Fruit fly (Drosophila melanogaster) whole organism, wandering third instar larva: Measurements from ENCODE around the gene ATPsynbetaL.
A peak's percentile ranks its signal among the peaks of the same experiment; 100 is the strongest.

Experiments
- Abd-B ChIP-seq: fragments of >200 bp; optimal IDR thresholded peaks from 2 replicates; lab custom pipeline; 2017; ENCODE audit warnings: missing biosample characterization, missing genetic modification characterization
- CG32264 ChIP-seq: fragments of 200-800 bp; sonication (Bioruptor generic); optimal IDR thresholded peaks from 2 replicates; lab custom pipeline; 2016; ENCODE audit warnings: missing biosample characterization, missing genetic modification characterization
- CG9705 ChIP-seq: fragments of 200-800 bp; sonication (Bioruptor generic); optimal IDR thresholded peaks from 2 replicates; lab custom pipeline; 2018; ENCODE audit warnings: missing biosample characterization, mild to moderate bottlenecking, missing genetic modification characterization
- CrebA ChIP-seq: fragments of 200-800 bp; sonication (Bioruptor generic); optimal IDR thresholded peaks from 2 replicates; lab custom pipeline; 2016; ENCODE audit warnings: missing biosample characterization, mild to moderate bottlenecking, missing genetic modification characterization, borderline replicate concordance
- Dfd ChIP-seq: fragments of >200 bp; optimal IDR thresholded peaks from 2 replicates; lab custom pipeline; 2017; ENCODE audit warnings: missing biosample characterization, missing genetic modification characterization
- Dif ChIP-seq: fragments of 200-275, 200-300 bp; sonication (Bioruptor generic); optimal IDR thresholded peaks from 2 replicates; lab custom pipeline; 2018; ENCODE audit warnings: missing biosample characterization, missing genetic modification characterization; ENCODE audit not compliant: partially characterized antibody
- GATAd ChIP-seq: sonication (Bioruptor generic); optimal IDR thresholded peaks from 2 replicates; lab custom pipeline; 2016; ENCODE audit warnings: missing biosample characterization, missing genetic modification characterization
- HLH106 ChIP-seq: fragments of 200-800 bp; optimal IDR thresholded peaks from 3 replicates; lab custom pipeline; 2019; ENCODE audit warnings: missing biosample characterization, mild to moderate bottlenecking, missing genetic modification characterization, moderate library complexity
- Hnf4 ChIP-seq: fragments of 200-800 bp; sonication (Bioruptor generic); optimal IDR thresholded peaks from 2 replicates; lab custom pipeline; 2016; ENCODE audit warnings: missing biosample characterization, mild to moderate bottlenecking, missing genetic modification characterization
- Hr78 ChIP-seq: fragments of >200 bp; optimal IDR thresholded peaks from 2 replicates; lab custom pipeline; 2017; ENCODE audit warnings: missing biosample characterization, missing genetic modification characterization
- Hr83 ChIP-seq: fragments of 200-300 bp; sonication (Bioruptor generic); optimal IDR thresholded peaks from 2 replicates; lab custom pipeline; 2016; ENCODE audit warnings: missing biosample characterization, mild to moderate bottlenecking, missing genetic modification characterization, moderate library complexity; ENCODE audit not compliant: poor library complexity, severe bottlenecking
- Jra ChIP-seq: sonication (Bioruptor generic); optimal IDR thresholded peaks from 2 replicates; lab custom pipeline; 2016; ENCODE audit warnings: missing biosample characterization, missing genetic modification characterization
- Mio ChIP-seq: sonication (Bioruptor generic); optimal IDR thresholded peaks from 2 replicates; lab custom pipeline; 2016; ENCODE audit warnings: missing biosample characterization, missing genetic modification characterization
- Myc ChIP-seq: fragments of >200 bp; optimal IDR thresholded peaks from 2 replicates; lab custom pipeline; 2017
- N ChIP-seq: fragments of >200 bp; optimal IDR thresholded peaks from 2 replicates; lab custom pipeline; 2018; ENCODE audit warnings: missing biosample characterization, missing external identifiers, missing genetic modification characterization
- Sp1 ChIP-seq: fragments of 200-800 bp; sonication (Bioruptor generic); optimal IDR thresholded peaks from 3 replicates; lab custom pipeline; 2019; ENCODE audit warnings: missing biosample characterization, mild to moderate bottlenecking, missing genetic modification characterization, moderate library complexity
- Vsx2 ChIP-seq: fragments of 200-300, 225-300 bp; sonication (Bioruptor generic); optimal IDR thresholded peaks from 2 replicates; lab custom pipeline; 2018; ENCODE audit warnings: missing biosample characterization, missing genetic modification characterization; ENCODE audit not compliant: partially characterized antibody
- br ChIP-seq: fragments of 200-800 bp; sonication (Bioruptor generic); optimal IDR thresholded peaks from 2 replicates; lab custom pipeline; 2016; ENCODE audit warnings: missing biosample characterization, missing genetic modification characterization
- dl ChIP-seq, 2 experiments: fragments of 175-275, 200-275 bp in 1 of 2; fragments of 200-275 bp in 1 of 2; sonication (Bioruptor generic); optimal IDR thresholded peaks; lab custom pipeline; 2018; ENCODE audit warnings: mild to moderate bottlenecking in 2 of 2, missing biosample characterization in 2 of 2, missing genetic modification characterization in 2 of 2, moderate library complexity in 2 of 2; ENCODE audit not compliant: partially characterized antibody in 2 of 2, insufficient read depth in 1 of 2
- dsf ChIP-seq: sonication (Bioruptor generic); optimal IDR thresholded peaks from 2 replicates; lab custom pipeline; 2016; ENCODE audit warnings: missing biosample characterization, missing genetic modification characterization, borderline replicate concordance
- ey ChIP-seq: fragments of 200-800 bp; sonication (Bioruptor generic); optimal IDR thresholded peaks from 2 replicates; lab custom pipeline; 2016; ENCODE audit warnings: missing biosample characterization, missing genetic modification characterization
- foxo ChIP-seq, 2 experiments: fragments of 200-800 bp; sonication (Bioruptor generic); optimal IDR thresholded peaks; 2 replicates in 1 of 2; 3 replicates in 1 of 2; lab custom pipeline; 2016 to 2017; ENCODE audit warnings: missing biosample characterization in 2 of 2, missing genetic modification characterization in 2 of 2
- fru ChIP-seq: fragments of 200-800 bp; sonication (Bioruptor generic); optimal IDR thresholded peaks from 3 replicates; lab custom pipeline; 2016; ENCODE audit warnings: missing biosample characterization, mild to moderate bottlenecking, missing genetic modification characterization
- h ChIP-seq: fragments of 200-800 bp; sonication (Bioruptor generic); optimal IDR thresholded peaks from 3 replicates; lab custom pipeline; 2016; ENCODE audit warnings: missing biosample characterization, mild to moderate bottlenecking, missing genetic modification characterization
- jim ChIP-seq: fragments of 175-275, 200-325 bp; sonication (Bioruptor generic); optimal IDR thresholded peaks from 2 replicates; lab custom pipeline; 2016; ENCODE audit warnings: missing biosample characterization, mild to moderate bottlenecking, missing genetic modification characterization
- lola ChIP-seq: fragments of >200 bp; optimal IDR thresholded peaks from 2 replicates; lab custom pipeline; 2017; ENCODE audit warnings: missing biosample characterization, missing genetic modification characterization
- pan ChIP-seq: fragments of >200 bp; optimal IDR thresholded peaks from 2 replicates; lab custom pipeline; 2017
- psq ChIP-seq: fragments of 200-800 bp; sonication (Bioruptor generic); optimal IDR thresholded peaks from 3 replicates; lab custom pipeline; 2017; ENCODE audit warnings: missing biosample characterization, mild to moderate bottlenecking, missing genetic modification characterization, moderate library complexity
- rgr ChIP-seq: fragments of 200-800 bp; sonication (Bioruptor generic); optimal IDR thresholded peaks from 3 replicates; lab custom pipeline; 2016; ENCODE audit warnings: missing biosample characterization, mild to moderate bottlenecking, missing genetic modification characterization
- sage ChIP-seq: fragments of 200-800 bp; sonication (Bioruptor generic); optimal IDR thresholded peaks from 2 replicates; lab custom pipeline; 2016; ENCODE audit warnings: missing biosample characterization, mild to moderate bottlenecking, missing genetic modification characterization
- sv ChIP-seq: fragments of 200-800 bp; sonication (Bioruptor generic); optimal IDR thresholded peaks from 3 replicates; lab custom pipeline; 2016; ENCODE audit warnings: missing biosample characterization, missing genetic modification characterization
- tai ChIP-seq: sonication (Bioruptor generic); optimal IDR thresholded peaks from 2 replicates; lab custom pipeline; 2016; ENCODE audit warnings: missing biosample characterization, missing genetic modification characterization
- usp ChIP-seq: fragments of >200 bp; optimal IDR thresholded peaks from 2 replicates; lab custom pipeline; 2017; ENCODE audit warnings: missing biosample characterization, missing genetic modification characterization
- woc ChIP-seq: sonication (Bioruptor generic); optimal IDR thresholded peaks from 2 replicates; lab custom pipeline; 2016; ENCODE audit warnings: missing biosample characterization, mild to moderate bottlenecking, missing genetic modification characterization

ATPsynbetaL gene

dm6 chr3L:16145282-16145681 is 47.6 kb downstream of the ATPsynbetaL start:
- no peak for TF ChIP-seq Dfd
- TF ChIP-seq jim = no peak
- no peak for TF ChIP-seq GATAd (GFP tag; lab: Kevin White, UChicago)
- TF ChIP-seq fru = no peak
- no peak for TF ChIP-seq psq (GFP tag; lab: Kevin White, UChicago)
- peak; percentile 3 for TF ChIP-seq Sp1
- TF ChIP-seq Dif (GFP tag; lab: Kevin White, UChicago) = no peak
- TF ChIP-seq usp (GFP tag; lab: Kevin White, UChicago) = no peak
- TF ChIP-seq tai (GFP tag; lab: Kevin White, UChicago) = no peak
- no peak for TF ChIP-seq Jra (GFP tag; lab: Kevin White, UChicago)
- no peak for TF ChIP-seq dsf
- TF ChIP-seq Hr83 (GFP tag; lab: Kevin White, UChicago) = peak; percentile 47
- TF ChIP-seq Hnf4 (GFP tag; lab: Kevin White, UChicago) = no peak
- peak; percentile 7 for TF ChIP-seq h (GFP tag; lab: Kevin White, UChicago)
- TF ChIP-seq dl (GFP tag; optimal IDR thresholded peaks at IDR 0.05; lab: Kevin White, UChicago; ENCODE audit: insufficient read depth in 1 of 2, partially characterized antibody in 2 of 2) = no peak
- no peak for TF ChIP-seq br (GFP tag; lab: Kevin White, UChicago)
- no peak for TF ChIP-seq CrebA (GFP tag; lab: Kevin White, UChicago)
- no peak for TF ChIP-seq ey
- TF ChIP-seq CG9705 (GFP tag; lab: Kevin White, UChicago) = no peak
- no peak for TF ChIP-seq Vsx2 (GFP tag; lab: Kevin White, UChicago)
- TF ChIP-seq lola (GFP tag; lab: Kevin White, UChicago) = no peak
- no peak for TF ChIP-seq Mio (GFP tag; lab: Kevin White, UChicago)
- TF ChIP-seq N (GFP tag; lab: Kevin White, UChicago) = no peak
- TF ChIP-seq foxo (GFP tag; optimal IDR thresholded peaks at IDR 0.05; lab: Kevin White, UChicago) = no peak

- TF ChIP-seq Myc (no peak), Hr78 (GFP tag; lab: Kevin White, UChicago) (no peak), woc (GFP tag; lab: Kevin White, UChicago) (no peak), dsf (no peak), Hr83 (GFP tag; lab: Kevin White, UChicago) (no peak), br (GFP tag; lab: Kevin White, UChicago) (no peak), usp (GFP tag; lab: Kevin White, UChicago) (no peak), lola (GFP tag; lab: Kevin White, UChicago) (no peak), pan (no peak), jim (no peak), CG32264 (GFP tag; lab: Kevin White, UChicago) (no peak), dl (GFP tag; optimal IDR thresholded peaks at IDR 0.05; lab: Kevin White, UChicago; ENCODE audit: insufficient read depth in 1 of 2, partially characterized antibody in 2 of 2) (no peak), Hnf4 (GFP tag; lab: Kevin White, UChicago) (no peak), sv (no peak), Vsx2 (GFP tag; lab: Kevin White, UChicago) (no peak)
These were observed 48.4 kb downstream of the ATPsynbetaL start for dm6 chr3L:16145931-16146538.

DNA sequence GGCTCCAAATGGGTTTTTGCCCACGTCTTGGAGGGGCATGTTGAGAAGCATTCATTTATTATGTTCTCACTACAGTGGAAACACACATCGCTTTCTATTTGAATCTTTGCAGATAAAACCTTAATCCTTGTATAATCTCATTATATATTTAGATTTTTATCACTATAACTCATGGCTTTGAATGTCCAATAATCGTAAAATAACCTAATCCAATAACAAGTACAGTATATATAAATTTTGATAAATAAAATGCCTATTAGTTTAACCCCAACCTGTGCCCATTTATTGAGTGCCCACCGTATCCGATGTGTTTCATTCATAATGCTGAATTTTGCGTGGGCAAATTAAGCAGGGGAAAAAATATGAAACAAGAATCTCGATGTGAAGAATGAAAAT is 48.9 kb downstream of the ATPsynbetaL start:
- peak in 1 of 2 experiments; percentile 29 for TF ChIP-seq foxo (GFP tag; optimal IDR thresholded peaks at IDR 0.05; lab: Kevin White, UChicago)
- TF ChIP-seq Hnf4 (GFP tag; lab: Kevin White, UChicago) = peak; percentile 5
- no peak for TF ChIP-seq Abd-B (GFP tag; lab: Kevin White, UChicago)
- peak; percentile 31 for TF ChIP-seq h (GFP tag; lab: Kevin White, UChicago)
- TF ChIP-seq HLH106 = peak; percentile 38
- TF ChIP-seq tai (GFP tag; lab: Kevin White, UChicago) = peak; percentile 37
- no peak for TF ChIP-seq jim

- TF ChIP-seq pan (no peak), Hr78 (GFP tag; lab: Kevin White, UChicago) (no peak), dl (GFP tag; optimal IDR thresholded peaks at IDR 0.05; lab: Kevin White, UChicago; ENCODE audit: insufficient read depth in 1 of 2, partially characterized antibody in 2 of 2) (no peak), dsf (no peak), Hnf4 (GFP tag; lab: Kevin White, UChicago) (no peak), Jra (GFP tag; lab: Kevin White, UChicago) (no peak), lola (GFP tag; lab: Kevin White, UChicago) (no peak), h (GFP tag; lab: Kevin White, UChicago) (no peak), rgr (GFP tag; lab: Kevin White, UChicago) (no peak), Vsx2 (GFP tag; lab: Kevin White, UChicago) (no peak), woc (GFP tag; lab: Kevin White, UChicago) (no peak), Dif (GFP tag; lab: Kevin White, UChicago) (no peak), psq (GFP tag; lab: Kevin White, UChicago) (no peak), Myc (no peak), sage (no peak), HLH106 (no peak), Mio (GFP tag; lab: Kevin White, UChicago) (no peak), N (GFP tag; lab: Kevin White, UChicago) (no peak)
These were observed 49.7 kb downstream of the ATPsynbetaL start for dm6 chr3L:16147325-16147724.
